Fruit fly (Drosophila melanogaster) whole organism: ENCODE data around the gene numb.

ENCODE experiments used
- CG8478 ChIP-seq: fragments of >200 bp; optimal IDR thresholded peaks from 2 replicates; lab custom pipeline; 2018; ENCODE audit warnings: inconsistent platforms
- pan ChIP-seq: fragments of >200 bp; optimal IDR thresholded peaks from 2 replicates; lab custom pipeline; 2017

DNA sequence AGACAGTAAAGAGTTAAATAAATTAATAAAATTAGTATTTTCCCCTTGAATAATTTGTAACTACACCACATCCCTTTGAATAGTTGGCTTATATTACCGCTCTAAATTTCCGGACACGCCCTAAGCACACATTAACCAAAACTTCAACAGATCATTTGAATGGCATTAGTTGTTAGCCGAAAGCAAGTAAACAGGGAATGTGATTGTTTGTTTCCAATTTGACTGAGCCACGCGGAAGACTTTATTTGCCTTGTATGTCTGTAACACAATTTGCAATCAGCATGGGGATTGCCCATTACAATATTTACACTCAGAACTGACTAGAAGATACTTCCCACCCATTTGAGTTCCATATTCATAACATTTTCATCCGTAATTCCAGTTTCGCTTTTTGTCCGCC, 72.4 kb downstream of the numb start:
- no peak for TF ChIP-seq CG8478
- no peak for TF ChIP-seq pan (lab: Kevin White, UChicago)
